Worm (Caenorhabditis elegans): Measurements from ENCODE around the gene plpp-1.1.

- TF ChIP-seq mxl-3 (GFP tag; optimal IDR thresholded peaks at IDR 0.05), result no peak
- TF ChIP-seq aly-2 (tag; optimal IDR thresholded peaks at IDR 0.05), result no peak
- no peak for TF ChIP-seq pha-4 (GFP tag; IDR thresholded peaks at IDR 0.05)
- TF ChIP-seq pha-4 (tag; optimal IDR thresholded peaks at IDR 0.05), result no peak
- TF ChIP-seq snpc-4 (tag; optimal IDR thresholded peaks at IDR 0.05), result no peak
- no peak for TF ChIP-seq ceh-82 (tag; optimal IDR thresholded peaks at IDR 0.05)
- TF ChIP-seq nhr-41 (GFP tag; IDR thresholded peaks at IDR 0.05), result no peak
- no peak for TF ChIP-seq fkh-10 (GFP tag; optimal IDR thresholded peaks at IDR 0.05)
- TF ChIP-seq unc-62 (GFP tag; optimal IDR thresholded peaks at IDR 0.05 in 1 of 2), result no peak
- no peak for TF ChIP-seq unc-62 (tag; optimal IDR thresholded peaks at IDR 0.05)
Measured at ce11 chrII:3950077-3950476, 22.3 kb upstream of the plpp-1.1 start, which contains the start of gene sea-2.
